Worm (Caenorhabditis elegans): ENCODE measurements around the gene Y57E12B.4.

Y57E12B.4 gene

DNA sequence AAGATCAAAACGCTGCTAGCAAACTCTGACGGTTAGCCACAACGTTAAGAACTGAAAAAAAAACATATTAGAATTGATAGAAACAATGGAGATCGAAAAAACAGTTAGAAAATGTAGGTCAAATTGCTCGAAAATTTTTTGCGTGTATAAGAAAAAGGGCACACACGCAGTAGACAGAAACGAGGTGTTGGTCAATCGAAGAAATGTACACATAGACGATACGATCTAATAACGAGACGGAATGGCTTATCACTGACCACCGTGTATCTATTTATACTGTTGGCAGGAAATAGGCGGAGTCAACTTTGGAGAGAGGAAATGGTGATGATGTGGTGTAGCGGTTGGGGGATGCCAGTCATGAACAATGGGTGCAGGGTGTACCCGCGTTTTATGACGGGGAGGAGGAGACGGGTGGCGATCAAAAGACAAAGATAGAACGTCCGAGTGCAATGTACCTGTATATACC, 47.1 kb downstream of the Y57E12B.4 start, which contains the start of gene odc-1:
odc-1 (minus strand) TSS at position 51 of the 466 bp plus-strand sequence.
- peak; percentile 1 for TF ChIP-seq ceh-2 (tag; optimal IDR thresholded peaks at IDR 0.05)
- no peak for TF ChIP-seq sox-4 (tag; optimal IDR thresholded peaks at IDR 0.05)
- TF ChIP-seq T23F11.4 (GFP tag; optimal IDR thresholded peaks at IDR 0.05) = no peak
- TF ChIP-seq sox-2 (GFP tag; IDR thresholded peaks at IDR 0.05) = no peak
- TF ChIP-seq elt-2 (tag; optimal IDR thresholded peaks at IDR 0.05) = peak; percentile 65
- TF ChIP-seq hlh-6 (tag; optimal IDR thresholded peaks at IDR 0.05) = no peak
- no peak for TF ChIP-seq zip-5 (tag; optimal IDR thresholded peaks at IDR 0.05)
- TF ChIP-seq pat-9 (tag; optimal IDR thresholded peaks at IDR 0.05) = no peak
- TF ChIP-seq unc-55 (GFP tag; optimal IDR thresholded peaks at IDR 0.05) = no peak

- TF ChIP-seq ceh-6 (GFP tag; optimal IDR thresholded peaks at IDR 0.05) (no peak), unc-86 (tag; optimal IDR thresholded peaks at IDR 0.05) (no peak), pha-4 (tag; optimal IDR thresholded peaks at IDR 0.05) (no peak), ceh-48 (tag; optimal IDR thresholded peaks at IDR 0.05) (no peak), lin-11 (tag; optimal IDR thresholded peaks at IDR 0.05) (no peak), Y22D7AL.16 (tag; optimal IDR thresholded peaks at IDR 0.05) (no peak), rnt-1 (tag; optimal IDR thresholded peaks at IDR 0.05) (no peak), unc-3 (GFP tag; conservative IDR thresholded peaks at IDR 0.05) (no peak), unc-3 (tag; optimal IDR thresholded peaks at IDR 0.05) (no peak), fkh-6 (tag; optimal IDR thresholded peaks at IDR 0.05) (no peak), T23F11.4 (GFP tag; optimal IDR thresholded peaks at IDR 0.05) (no peak), K02D7.2 (tag; optimal IDR thresholded peaks at IDR 0.05) (no peak), dmd-4 (tag; optimal IDR thresholded peaks at IDR 0.05; ENCODE audit: borderline replicate concordance) (no peak), hlh-6 (tag; optimal IDR thresholded peaks at IDR 0.05) (no peak), fax-1 (tag; optimal IDR thresholded peaks at IDR 0.05) (no peak), npax-4 (tag; optimal IDR thresholded peaks at IDR 0.05) (no peak), pha-2 (tag; optimal IDR thresholded peaks at IDR 0.05) (no peak), tbx-2 (tag; optimal IDR thresholded peaks at IDR 0.05) (no peak), hlh-8 (tag; optimal IDR thresholded peaks at IDR 0.05) (no peak), elt-2 (tag; optimal IDR thresholded peaks at IDR 0.05) (no peak), sdc-2 (tag; optimal IDR thresholded peaks at IDR 0.05) (no peak)
Measured at ce11 chrV:6896700-6897099, 50.6 kb downstream of the Y57E12B.4 start, which contains the start of gene K11C4.1. K11C4.1 (plus strand) TSS chrV:6897000.

All from whole organism, late embryonic.